Fruit fly (Drosophila melanogaster) whole organism, wandering third instar larva: ENCODE data around the gene LManIV.
A peak's percentile ranks its signal among the peaks of the same experiment; 100 is the strongest.

Experiments used
- Abd-B ChIP-seq: fragments of >200 bp; optimal IDR thresholded peaks from 2 replicates; lab custom pipeline; 2017; ENCODE audit warnings: missing biosample characterization, missing genetic modification characterization
- CG32264 ChIP-seq: fragments of 200-800 bp; sonication (Bioruptor generic); optimal IDR thresholded peaks from 2 replicates; lab custom pipeline; 2016; ENCODE audit warnings: missing biosample characterization, missing genetic modification characterization
- CG9705 ChIP-seq: fragments of 200-800 bp; sonication (Bioruptor generic); optimal IDR thresholded peaks from 2 replicates; lab custom pipeline; 2018; ENCODE audit warnings: missing biosample characterization, mild to moderate bottlenecking, missing genetic modification characterization
- CrebA ChIP-seq: fragments of 200-800 bp; sonication (Bioruptor generic); optimal IDR thresholded peaks from 2 replicates; lab custom pipeline; 2016; ENCODE audit warnings: missing biosample characterization, mild to moderate bottlenecking, missing genetic modification characterization, borderline replicate concordance
- Dfd ChIP-seq: fragments of >200 bp; optimal IDR thresholded peaks from 2 replicates; lab custom pipeline; 2017; ENCODE audit warnings: missing biosample characterization, missing genetic modification characterization
- Dif ChIP-seq: fragments of 200-275, 200-300 bp; sonication (Bioruptor generic); optimal IDR thresholded peaks from 2 replicates; lab custom pipeline; 2018; ENCODE audit warnings: missing biosample characterization, missing genetic modification characterization; ENCODE audit not compliant: partially characterized antibody
- HLH106 ChIP-seq: fragments of 200-800 bp; optimal IDR thresholded peaks from 3 replicates; lab custom pipeline; 2019; ENCODE audit warnings: missing biosample characterization, mild to moderate bottlenecking, missing genetic modification characterization, moderate library complexity
- Hnf4 ChIP-seq: fragments of 200-800 bp; sonication (Bioruptor generic); optimal IDR thresholded peaks from 2 replicates; lab custom pipeline; 2016; ENCODE audit warnings: missing biosample characterization, mild to moderate bottlenecking, missing genetic modification characterization
- Hr78 ChIP-seq: fragments of >200 bp; optimal IDR thresholded peaks from 2 replicates; lab custom pipeline; 2017; ENCODE audit warnings: missing biosample characterization, missing genetic modification characterization
- Hr83 ChIP-seq: fragments of 200-300 bp; sonication (Bioruptor generic); optimal IDR thresholded peaks from 2 replicates; lab custom pipeline; 2016; ENCODE audit warnings: missing biosample characterization, mild to moderate bottlenecking, missing genetic modification characterization, moderate library complexity; ENCODE audit not compliant: poor library complexity, severe bottlenecking
- Jra ChIP-seq: sonication (Bioruptor generic); optimal IDR thresholded peaks from 2 replicates; lab custom pipeline; 2016; ENCODE audit warnings: missing biosample characterization, missing genetic modification characterization
- Myc ChIP-seq: fragments of >200 bp; optimal IDR thresholded peaks from 2 replicates; lab custom pipeline; 2017
- N ChIP-seq: fragments of >200 bp; optimal IDR thresholded peaks from 2 replicates; lab custom pipeline; 2018; ENCODE audit warnings: missing biosample characterization, missing external identifiers, missing genetic modification characterization
- OdsH ChIP-seq: fragments of 200-800 bp; sonication (Bioruptor generic); optimal IDR thresholded peaks from 2 replicates; lab custom pipeline; 2016; ENCODE audit warnings: missing biosample characterization, mild to moderate bottlenecking, missing genetic modification characterization
- Rel ChIP-seq, 2 experiments: fragments of 200-800 bp; sonication (Bioruptor generic) in 1 of 2; optimal IDR thresholded peaks; 2 replicates in 1 of 2; 3 replicates in 1 of 2; lab custom pipeline; 2016 to 2019; ENCODE audit warnings: mild to moderate bottlenecking in 2 of 2, missing biosample characterization in 2 of 2, missing genetic modification characterization in 2 of 2, moderate library complexity in 1 of 2
- Sp1 ChIP-seq: fragments of 200-800 bp; sonication (Bioruptor generic); optimal IDR thresholded peaks from 3 replicates; lab custom pipeline; 2019; ENCODE audit warnings: missing biosample characterization, mild to moderate bottlenecking, missing genetic modification characterization, moderate library complexity
- Vsx2 ChIP-seq: fragments of 200-300, 225-300 bp; sonication (Bioruptor generic); optimal IDR thresholded peaks from 2 replicates; lab custom pipeline; 2018; ENCODE audit warnings: missing biosample characterization, missing genetic modification characterization; ENCODE audit not compliant: partially characterized antibody
- br ChIP-seq: fragments of 200-800 bp; sonication (Bioruptor generic); optimal IDR thresholded peaks from 2 replicates; lab custom pipeline; 2016; ENCODE audit warnings: missing biosample characterization, missing genetic modification characterization
- brk ChIP-seq: fragments of 200-800 bp; sonication (Bioruptor generic); optimal IDR thresholded peaks from 2 replicates; lab custom pipeline; 2016; ENCODE audit warnings: missing biosample characterization, mild to moderate bottlenecking, missing genetic modification characterization
- dl ChIP-seq, 2 experiments: fragments of 175-275, 200-275 bp in 1 of 2; fragments of 200-275 bp in 1 of 2; sonication (Bioruptor generic); optimal IDR thresholded peaks; lab custom pipeline; 2018; ENCODE audit warnings: mild to moderate bottlenecking in 2 of 2, missing biosample characterization in 2 of 2, missing genetic modification characterization in 2 of 2, moderate library complexity in 2 of 2; ENCODE audit not compliant: partially characterized antibody in 2 of 2, insufficient read depth in 1 of 2
- dmrt93B ChIP-seq: fragments of 200-800 bp; sonication (Bioruptor generic); optimal IDR thresholded peaks from 2 replicates; lab custom pipeline; 2018; ENCODE audit warnings: missing biosample characterization, mild to moderate bottlenecking, missing genetic modification characterization
- ey ChIP-seq: fragments of 200-800 bp; sonication (Bioruptor generic); optimal IDR thresholded peaks from 2 replicates; lab custom pipeline; 2016; ENCODE audit warnings: missing biosample characterization, missing genetic modification characterization
- foxo ChIP-seq, 2 experiments: fragments of 200-800 bp; sonication (Bioruptor generic); optimal IDR thresholded peaks; 2 replicates in 1 of 2; 3 replicates in 1 of 2; lab custom pipeline; 2016 to 2017; ENCODE audit warnings: missing biosample characterization in 2 of 2, missing genetic modification characterization in 2 of 2
- fru ChIP-seq: fragments of 200-800 bp; sonication (Bioruptor generic); optimal IDR thresholded peaks from 3 replicates; lab custom pipeline; 2016; ENCODE audit warnings: missing biosample characterization, mild to moderate bottlenecking, missing genetic modification characterization
- h ChIP-seq: fragments of 200-800 bp; sonication (Bioruptor generic); optimal IDR thresholded peaks from 3 replicates; lab custom pipeline; 2016; ENCODE audit warnings: missing biosample characterization, mild to moderate bottlenecking, missing genetic modification characterization
- jim ChIP-seq: fragments of 175-275, 200-325 bp; sonication (Bioruptor generic); optimal IDR thresholded peaks from 2 replicates; lab custom pipeline; 2016; ENCODE audit warnings: missing biosample characterization, mild to moderate bottlenecking, missing genetic modification characterization
- lola ChIP-seq: fragments of >200 bp; optimal IDR thresholded peaks from 2 replicates; lab custom pipeline; 2017; ENCODE audit warnings: missing biosample characterization, missing genetic modification characterization
- pan ChIP-seq: fragments of >200 bp; optimal IDR thresholded peaks from 2 replicates; lab custom pipeline; 2017
- psq ChIP-seq: fragments of 200-800 bp; sonication (Bioruptor generic); optimal IDR thresholded peaks from 3 replicates; lab custom pipeline; 2017; ENCODE audit warnings: missing biosample characterization, mild to moderate bottlenecking, missing genetic modification characterization, moderate library complexity
- rgr ChIP-seq: fragments of 200-800 bp; sonication (Bioruptor generic); optimal IDR thresholded peaks from 3 replicates; lab custom pipeline; 2016; ENCODE audit warnings: missing biosample characterization, mild to moderate bottlenecking, missing genetic modification characterization
- sage ChIP-seq: fragments of 200-800 bp; sonication (Bioruptor generic); optimal IDR thresholded peaks from 2 replicates; lab custom pipeline; 2016; ENCODE audit warnings: missing biosample characterization, mild to moderate bottlenecking, missing genetic modification characterization
- tai ChIP-seq: sonication (Bioruptor generic); optimal IDR thresholded peaks from 2 replicates; lab custom pipeline; 2016; ENCODE audit warnings: missing biosample characterization, missing genetic modification characterization
- usp ChIP-seq: fragments of >200 bp; optimal IDR thresholded peaks from 2 replicates; lab custom pipeline; 2017; ENCODE audit warnings: missing biosample characterization, missing genetic modification characterization
- woc ChIP-seq: sonication (Bioruptor generic); optimal IDR thresholded peaks from 2 replicates; lab custom pipeline; 2016; ENCODE audit warnings: missing biosample characterization, mild to moderate bottlenecking, missing genetic modification characterization

The LManIV gene

dm6 chr2L:8743082-8743481 is 29.1 kb downstream of the LManIV start:
- TF ChIP-seq Hnf4 (no peak), Abd-B (no peak), lola (GFP tag; lab: Kevin White, UChicago) (no peak), sage (GFP tag; lab: Kevin White, UChicago) (no peak)
- TF ChIP-seq, all 38 proteins: peak for 0

DNA sequence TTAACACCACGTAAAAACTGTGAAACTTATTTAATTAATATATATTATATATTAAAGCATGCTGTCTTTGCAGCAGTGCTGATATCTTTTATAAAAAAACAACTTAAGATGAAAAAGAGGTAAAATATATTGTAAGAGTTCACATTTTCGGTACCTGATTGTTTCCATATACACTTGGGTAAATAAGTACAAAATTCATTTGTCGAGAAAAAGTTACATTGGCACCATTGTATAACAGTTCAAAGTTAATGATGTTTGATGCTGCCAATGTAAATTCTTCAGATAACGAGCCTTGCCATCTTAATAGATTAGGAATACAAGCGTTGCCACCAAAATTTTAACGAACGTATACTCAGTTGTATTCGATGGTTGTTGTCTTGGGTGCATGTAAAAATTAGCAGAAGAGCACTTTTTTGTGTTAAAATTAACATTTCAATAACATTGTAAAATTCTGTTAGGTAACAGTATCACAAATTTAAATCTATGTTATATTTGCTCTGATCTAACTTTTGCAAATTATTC is 31.3 kb downstream of the LManIV start:
- TF ChIP-seq woc (GFP tag; lab: Kevin White, UChicago) = peak; percentile 24
- TF ChIP-seq Hnf4 = no peak
- TF ChIP-seq Myc (lab: Kevin White, UChicago) = peak; percentile 88
- TF ChIP-seq N (GFP tag; lab: Kevin White, UChicago) = no peak

- TF ChIP-seq h (GFP tag; lab: Kevin White, UChicago) (no peak), CrebA (GFP tag; lab: Kevin White, UChicago) (peak; percentile 52), HLH106 (no peak), lola (GFP tag; lab: Kevin White, UChicago) (no peak), dmrt93B (GFP tag; lab: Kevin White, UChicago) (no peak), tai (GFP tag; lab: Kevin White, UChicago) (no peak), Vsx2 (GFP tag; lab: Kevin White, UChicago) (no peak), Jra (GFP tag; lab: Kevin White, UChicago) (no peak), dl (GFP tag; optimal IDR thresholded peaks at IDR 0.05; lab: Kevin White, UChicago; ENCODE audit: insufficient read depth in 1 of 2, partially characterized antibody in 2 of 2) (peak in 1 of 2 experiments; percentile 51), Abd-B (no peak), usp (GFP tag; lab: Kevin White, UChicago) (no peak), Hnf4 (no peak), rgr (GFP tag; lab: Kevin White, UChicago) (peak; percentile 7), brk (GFP tag; lab: Kevin White, UChicago) (no peak), br (GFP tag; lab: Kevin White, UChicago) (no peak), jim (no peak), foxo (GFP tag; optimal IDR thresholded peaks at IDR 0.05; lab: Kevin White, UChicago) (no peak), Sp1 (GFP tag; lab: Kevin White, UChicago) (no peak), Dif (GFP tag; lab: Kevin White, UChicago) (peak; percentile 31), Hr78 (GFP tag; lab: Kevin White, UChicago) (no peak), woc (GFP tag; lab: Kevin White, UChicago) (no peak), Myc (lab: Kevin White, UChicago) (no peak), Rel (GFP tag; optimal IDR thresholded peaks at IDR 0.05; lab: Kevin White, UChicago) (no peak), Rel (tag; optimal IDR thresholded peaks at IDR 0.05; lab: Kevin White, UChicago) (peak; percentile 9), pan (lab: Kevin White, UChicago) (no peak), sage (GFP tag; lab: Kevin White, UChicago) (peak; percentile 21)
- TF ChIP-seq, all 38 proteins: peak for 6
These were observed 32.0 kb downstream of the LManIV start, which contains the start of gene raw for dm6 chr2L:8739984-8740756. Gene raw (minus strand): TSS chr2L:8740660.

dm6 chr2L:8738253-8738665 is 33.9 kb downstream of the LManIV start:
- TF ChIP-seq woc (GFP tag; lab: Kevin White, UChicago) = no peak
- peak; percentile 53 for TF ChIP-seq ey (GFP tag; lab: Kevin White, UChicago)
- peak; percentile 43 for TF ChIP-seq HLH106
- TF ChIP-seq brk (GFP tag; lab: Kevin White, UChicago) = peak; percentile 14
- peak; percentile 56 for TF ChIP-seq CrebA (GFP tag; lab: Kevin White, UChicago)
- peak; percentile 64 for TF ChIP-seq h (GFP tag; lab: Kevin White, UChicago)
- TF ChIP-seq CG9705 (GFP tag; lab: Kevin White, UChicago) = no peak
- TF ChIP-seq Jra (GFP tag; lab: Kevin White, UChicago) = no peak
- no peak for TF ChIP-seq Rel (GFP tag; optimal IDR thresholded peaks at IDR 0.05; lab: Kevin White, UChicago)
- no peak for TF ChIP-seq Rel (tag; optimal IDR thresholded peaks at IDR 0.05; lab: Kevin White, UChicago)
- no peak for TF ChIP-seq Dif (GFP tag; lab: Kevin White, UChicago)
- no peak for TF ChIP-seq Hr83 (GFP tag; lab: Kevin White, UChicago)
- peak; percentile 44 for TF ChIP-seq OdsH
- no peak for TF ChIP-seq Myc (lab: Kevin White, UChicago)
- TF ChIP-seq Hnf4 = peak; percentile 53
- peak in 1 of 2 experiments; percentile 57 for TF ChIP-seq foxo (GFP tag; optimal IDR thresholded peaks at IDR 0.05; lab: Kevin White, UChicago)
- TF ChIP-seq tai (GFP tag; lab: Kevin White, UChicago) = no peak
- peak; percentile 3 for TF ChIP-seq dmrt93B (GFP tag; lab: Kevin White, UChicago)
- peak; percentile 43 for TF ChIP-seq Sp1 (GFP tag; lab: Kevin White, UChicago)
- TF ChIP-seq dl (GFP tag; optimal IDR thresholded peaks at IDR 0.05; lab: Kevin White, UChicago; ENCODE audit: insufficient read depth in 1 of 2, partially characterized antibody in 2 of 2) = no peak
- TF ChIP-seq fru = peak; percentile 42
- TF ChIP-seq pan (lab: Kevin White, UChicago) = no peak
- TF ChIP-seq Abd-B = no peak
- TF ChIP-seq br (GFP tag; lab: Kevin White, UChicago) = peak; percentile 60
- no peak for TF ChIP-seq lola (GFP tag; lab: Kevin White, UChicago)
- TF ChIP-seq Dfd = no peak
- peak; percentile 51 for TF ChIP-seq psq (GFP tag; lab: Kevin White, UChicago)
- no peak for TF ChIP-seq CG32264
- no peak for TF ChIP-seq Vsx2 (GFP tag; lab: Kevin White, UChicago)
- TF ChIP-seq rgr (GFP tag; lab: Kevin White, UChicago) = peak; percentile 62
- TF ChIP-seq, all 38 proteins: peak for 14
